Fruit fly (Drosophila melanogaster) whole organism, embryonic: ENCODE results near the gene Rab9Fb.

ENCODE experiments used
- CG10543 ChIP-seq: fragments of 200-800 bp; sonication (Bioruptor generic); optimal IDR thresholded peaks from 3 replicates; lab custom pipeline; 2017; ENCODE audit warnings: missing biosample characterization, mild to moderate bottlenecking, missing genetic modification characterization, moderate library complexity
- CG1602 ChIP-seq: fragments of 200-800 bp; sonication (Bioruptor generic); optimal IDR thresholded peaks from 3 replicates; lab custom pipeline; 2016; ENCODE audit warnings: missing biosample characterization, missing genetic modification characterization
- CG16863 ChIP-seq: fragments of 200-800 bp; sonication (Bioruptor generic); optimal IDR thresholded peaks from 3 replicates; lab custom pipeline; 2016; ENCODE audit warnings: missing biosample characterization, missing genetic modification characterization
- CG2199 ChIP-seq: fragments of 200-800 bp; sonication (Bioruptor generic); IDR thresholded peaks from 3 replicates; pipeline ENCODE4 v1.3.6; 2022; ENCODE audit warnings: missing biosample characterization, missing genetic modification characterization
- CG7745 ChIP-seq: fragments of 200-800 bp; sonication (Bioruptor generic); optimal IDR thresholded peaks from 2 replicates; lab custom pipeline; 2018; ENCODE audit warnings: missing biosample characterization, mild to moderate bottlenecking, missing genetic modification characterization, moderate library complexity
- H15 ChIP-seq: fragments of 200-800 bp; sonication (Bioruptor generic); IDR thresholded peaks from 3 replicates; pipeline ENCODE4 v1.3.6; 2022; ENCODE audit warnings: missing biosample characterization, missing genetic modification characterization
- dmrt11E ChIP-seq: fragments of 200-800 bp; sonication (Bioruptor generic); optimal IDR thresholded peaks from 3 replicates; lab custom pipeline; 2018; ENCODE audit warnings: missing biosample characterization, mild to moderate bottlenecking, missing genetic modification characterization, moderate library complexity
- pnt ChIP-seq: fragments of 200-800 bp; sonication (Bioruptor generic); optimal IDR thresholded peaks from 3 replicates; lab custom pipeline; 2016; ENCODE audit warnings: missing biosample characterization, missing genetic modification characterization
- salm ChIP-seq: fragments of 200-800 bp; sonication (Bioruptor generic); optimal IDR thresholded peaks from 2 replicates; lab custom pipeline; 2018; ENCODE audit warnings: missing biosample characterization, mild to moderate bottlenecking, missing genetic modification characterization

DNA sequence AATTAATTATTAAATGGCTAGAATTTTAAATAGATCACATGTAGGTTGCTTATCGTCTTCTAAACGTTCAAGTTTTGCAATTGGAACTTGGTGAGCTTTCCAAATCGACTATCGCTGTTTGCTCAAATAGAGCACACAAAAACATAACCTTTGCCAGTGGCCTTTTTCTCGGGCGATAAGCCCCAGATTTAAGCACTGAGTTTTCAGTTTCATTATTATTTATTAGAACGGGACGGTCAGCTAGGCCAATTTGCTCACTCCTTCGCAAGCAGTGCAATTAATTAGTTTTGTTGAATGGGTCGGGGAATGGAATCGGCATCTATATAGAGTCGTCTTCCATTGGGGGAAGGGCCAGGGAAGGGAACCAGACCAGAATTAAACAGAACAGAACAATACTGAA, 26.0 kb downstream of the Rab9Fb start:
- TF ChIP-seq dmrt11E (tag; lab: Kevin White, UChicago) (no peak), pnt (GFP tag; lab: Kevin White, UChicago) (no peak), H15 (no peak), CG16863 (GFP tag; lab: Kevin White, UChicago) (no peak), salm (tag; lab: Kevin White, UChicago) (no peak), CG2199 (GFP tag; lab: Robert Waterston, UW) (no peak), CG10543 (GFP tag; lab: Kevin White, UChicago) (peak; percentile 24), CG1602 (GFP tag; lab: Kevin White, UChicago) (no peak), CG7745 (tag; lab: Kevin White, UChicago) (no peak)
